Worm (Caenorhabditis elegans) whole organism, mixed stage, embryonic: Measurements from ENCODE around the gene clx-1.

Experiments used
- elt-3 ChIP-seq: fragments of 150-350 bp; optimal IDR thresholded peaks from 2 replicates; lab custom pipeline; 2014; ENCODE audit warnings: missing biosample characterization, missing genetic modification characterization
- flh-1 ChIP-seq: fragments of 200-800 bp; sonication (Bioruptor generic); optimal IDR thresholded peaks from 2 replicates; lab custom pipeline; 2018; ENCODE audit warnings: mild to moderate bottlenecking, missing genetic modification characterization, moderate library complexity, missing compliant biosample characterization
- lin-13 ChIP-seq: fragments of 150-350 bp; optimal IDR thresholded peaks from 2 replicates; lab custom pipeline; 2014; ENCODE audit warnings: missing biosample characterization, missing genetic modification characterization
- lsy-2 ChIP-seq: fragments of 150-350 bp; optimal IDR thresholded peaks from 2 replicates; lab custom pipeline; 2014; ENCODE audit warnings: missing biosample characterization, missing genetic modification characterization
- mls-2 ChIP-seq: sonication (generic microtip); optimal IDR thresholded peaks from 2 replicates; lab custom pipeline; 2016; ENCODE audit warnings: mild to moderate bottlenecking, missing genetic modification characterization, moderate library complexity, missing compliant biosample characterization
- nhr-2 ChIP-seq: fragments of 150-350 bp; optimal IDR thresholded peaks from 2 replicates; lab custom pipeline; 2014; ENCODE audit warnings: missing biosample characterization, missing genetic modification characterization
- pha-4 ChIP-seq: fragments of 150-350 bp; optimal IDR thresholded peaks from 2 replicates; lab custom pipeline; 2018; ENCODE audit warnings: missing biosample characterization, missing genetic modification reagents, missing genetic modification characterization
- snpc-4 ChIP-seq: fragments of 150-350 bp; optimal IDR thresholded peaks from 2 replicates; lab custom pipeline; 2014; ENCODE audit warnings: missing biosample characterization, missing genetic modification characterization
- unc-39 ChIP-seq: fragments of 150-350 bp; optimal IDR thresholded peaks from 2 replicates; lab custom pipeline; 2014; ENCODE audit warnings: missing biosample characterization, missing genetic modification characterization
- ztf-11 ChIP-seq: fragments of 150-350 bp; optimal IDR thresholded peaks from 2 replicates; lab custom pipeline; 2014; ENCODE audit warnings: missing biosample characterization, missing genetic modification characterization

- no peak for TF ChIP-seq flh-1 (GFP tag; lab: Kevin White, UChicago)
- no peak for TF ChIP-seq snpc-4 (tag; lab: Kevin White, UChicago)
- TF ChIP-seq lin-13 (tag; lab: Kevin White, UChicago): no peak
- peak; percentile 21 for TF ChIP-seq pha-4 (tag; lab: Kevin White, UChicago)
- TF ChIP-seq lsy-2: no peak
- TF ChIP-seq ztf-11: no peak
- TF ChIP-seq unc-39: no peak
- no peak for TF ChIP-seq nhr-2 (tag; lab: Kevin White, UChicago)
- no peak for TF ChIP-seq elt-3
- no peak for TF ChIP-seq mls-2 (tag; lab: Kevin White, UChicago)
Observed at ce11 chrIV:7774206-7774605, 39.8 kb downstream of the clx-1 start, which contains the start of the genes hcf-1 and swd-2.2.
